Worm (Caenorhabditis elegans): ENCODE results near the gene F56D5.9.

ce11 chrIV:9408004-9408403 is 14.3 kb downstream of the F56D5.9 start, which contains the start of gene F56D5.5:
- TF ChIP-seq ekl-4 (GFP tag; IDR thresholded peaks at IDR 0.05) = no peak
- TF ChIP-seq dpl-1 (GFP tag; optimal IDR thresholded peaks at IDR 0.05) = no peak
- no peak for TF ChIP-seq B0261.1 (tag; optimal IDR thresholded peaks at IDR 0.05)
- TF ChIP-seq B0035.1 (tag; optimal IDR thresholded peaks at IDR 0.05) = no peak
- no peak for TF ChIP-seq nfya-2 (GFP tag; IDR thresholded peaks at IDR 0.05)
- TF ChIP-seq snpc-1.3 (tag; optimal IDR thresholded peaks at IDR 0.05; ENCODE audit: insufficient read depth) = no peak
- no peak for TF ChIP-seq pha-4 (tag; optimal IDR thresholded peaks at IDR 0.05)
- TF ChIP-seq ztf-6 (GFP tag; IDR thresholded peaks at IDR 0.05) = no peak
- no peak for TF ChIP-seq madf-10 (tag; optimal IDR thresholded peaks at IDR 0.05)
- no peak for TF ChIP-seq efl-1 (GFP tag; optimal IDR thresholded peaks at IDR 0.05)
- no peak for TF ChIP-seq hmg-20 (GFP tag; IDR thresholded peaks at IDR 0.05)
